Fruit fly (Drosophila melanogaster): ENCODE results near the gene CG9902.

DNA sequence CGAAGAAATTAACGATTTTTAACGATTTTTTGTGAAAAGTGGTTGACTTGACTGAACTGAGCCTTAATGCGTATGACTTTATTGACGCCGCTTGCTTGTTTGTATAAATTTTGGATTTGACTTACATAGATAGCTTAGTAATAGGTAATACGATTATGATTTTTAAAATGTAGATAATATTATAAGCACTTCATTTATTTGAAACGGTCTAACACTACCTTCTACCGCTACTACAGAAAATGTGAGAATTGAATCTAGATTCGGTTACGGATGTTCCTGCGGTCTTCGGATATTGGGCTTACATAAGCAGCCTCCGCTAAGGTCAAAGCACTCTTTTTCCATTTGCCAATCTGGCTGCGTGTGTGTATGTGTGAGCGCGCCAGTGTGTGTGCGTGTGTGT lies 22.0 kb downstream of the CG9902 start, which contains the start of gene Cnx14D:
- TF ChIP-seq CG12219 (GFP tag; optimal IDR thresholded peaks at IDR 0.05): no peak
- no peak for TF ChIP-seq bcd (GFP tag; optimal IDR thresholded peaks at IDR 0.05)
- TF ChIP-seq lmd (GFP tag; IDR thresholded peaks at IDR 0.05): no peak
- no peak for TF ChIP-seq Oli (tag; optimal IDR thresholded peaks at IDR 0.05)
- no peak for TF ChIP-seq CG32772 (GFP tag; IDR thresholded peaks at IDR 0.05)
- no peak for TF ChIP-seq crp (GFP tag; optimal IDR thresholded peaks at IDR 0.05)
- no peak for TF ChIP-seq CG17912 (GFP tag; optimal IDR thresholded peaks at IDR 0.05)
- TF ChIP-seq chif (GFP tag; optimal IDR thresholded peaks at IDR 0.05): no peak
- no peak for TF ChIP-seq CG15696 (tag; optimal IDR thresholded peaks at IDR 0.05)
- no peak for TF ChIP-seq CoRest (tag; optimal IDR thresholded peaks at IDR 0.05)
- TF ChIP-seq ab (GFP tag; optimal IDR thresholded peaks at IDR 0.05): no peak
